Fruit fly (Drosophila melanogaster) whole organism, embryonic: ENCODE results near the gene Reg-2.

Experiments
- Atf3 ChIP-seq: fragments of 200-800 bp; sonication (Bioruptor generic); optimal IDR thresholded peaks from 3 replicates; lab custom pipeline; 2016; ENCODE audit warnings: missing biosample characterization, missing genetic modification characterization
- BEAF-32 ChIP-seq: fragments of 200-800 bp; sonication (Bioruptor generic); optimal IDR thresholded peaks from 3 replicates; lab custom pipeline; 2017; ENCODE audit warnings: missing biosample characterization, missing genetic modification characterization, mild to moderate bottlenecking, moderate library complexity, missing genetic modification reagents
- BtbVII ChIP-seq: fragments of 200-800 bp; sonication (Bioruptor generic); optimal IDR thresholded peaks from 3 replicates; lab custom pipeline; 2017; ENCODE audit warnings: missing biosample characterization, mild to moderate bottlenecking, missing genetic modification characterization
- CG10209 ChIP-seq: fragments of 200-800 bp; sonication (Bioruptor generic); optimal IDR thresholded peaks from 3 replicates; lab custom pipeline; 2017; ENCODE audit warnings: missing biosample characterization, mild to moderate bottlenecking, missing genetic modification characterization, missing genetic modification reagents
- CG11398 ChIP-seq: fragments of 200-800 bp; sonication (Bioruptor generic); optimal IDR thresholded peaks from 2 replicates; lab custom pipeline; 2016; ENCODE audit warnings: missing biosample characterization, missing genetic modification characterization
- CG14014 ChIP-seq: fragments of 200-800 bp; sonication (Bioruptor generic); IDR thresholded peaks from 2 replicates; pipeline ENCODE4 v1.3.6; 2022; ENCODE audit warnings: missing biosample characterization, missing genetic modification characterization
- CG15269 ChIP-seq: fragments of 200-800 bp; sonication (Bioruptor generic); optimal IDR thresholded peaks from 2 replicates; lab custom pipeline; 2018; ENCODE audit warnings: missing biosample characterization, mild to moderate bottlenecking, missing genetic modification characterization, moderate library complexity
- CG1602 ChIP-seq: fragments of 200-800 bp; sonication (Bioruptor generic); optimal IDR thresholded peaks from 3 replicates; lab custom pipeline; 2016; ENCODE audit warnings: missing biosample characterization, missing genetic modification characterization
- CG2202 ChIP-seq: fragments of 200-800 bp; sonication (Bioruptor generic); optimal IDR thresholded peaks from 2 replicates; lab custom pipeline; 2018; ENCODE audit warnings: missing biosample characterization, mild to moderate bottlenecking, missing genetic modification characterization
- CG30403 ChIP-seq: fragments of 200-800 bp; sonication (Bioruptor generic); optimal IDR thresholded peaks from 3 replicates; lab custom pipeline; 2016; ENCODE audit warnings: missing biosample characterization, missing genetic modification characterization
- CG3847 ChIP-seq: fragments of 200-800 bp; sonication (Bioruptor generic); IDR thresholded peaks from 2 replicates; pipeline ENCODE4 v1.3.6; 2022; ENCODE audit warnings: missing biosample characterization, missing genetic modification characterization
- CG6654 ChIP-seq: fragments of 200-800 bp; sonication (Bioruptor generic); optimal IDR thresholded peaks from 2 replicates; lab custom pipeline; 2017; ENCODE audit warnings: missing biosample characterization, mild to moderate bottlenecking, missing genetic modification characterization
- CG6683 ChIP-seq: fragments of 200-800 bp; sonication (Bioruptor generic); optimal IDR thresholded peaks from 2 replicates; lab custom pipeline; 2017; ENCODE audit warnings: missing biosample characterization, mild to moderate bottlenecking, missing genetic modification characterization, missing genetic modification reagents
- CG9437 ChIP-seq: fragments of 200-800 bp; sonication (Bioruptor generic); optimal IDR thresholded peaks from 2 replicates; lab custom pipeline; 2018; ENCODE audit warnings: missing biosample characterization, mild to moderate bottlenecking, missing genetic modification characterization
- CG9609 ChIP-seq: fragments of 200-800 bp; sonication (Bioruptor generic); optimal IDR thresholded peaks from 3 replicates; lab custom pipeline; 2016; ENCODE audit warnings: missing biosample characterization, missing genetic modification characterization
- D ChIP-seq, 2 experiments: fragments of 200-800 bp in 1 of 2; fragments of >200 bp in 1 of 2; sonication (Bioruptor generic) in 1 of 2; optimal IDR thresholded peaks; 2 replicates in 1 of 2; 3 replicates in 1 of 2; lab custom pipeline; 2017; ENCODE audit warnings: mild to moderate bottlenecking in 1 of 2, missing biosample characterization in 1 of 2, missing genetic modification characterization in 1 of 2, missing genetic modification reagents in 1 of 2
- Deaf1 ChIP-seq: fragments of 200-800 bp; optimal IDR thresholded peaks from 3 replicates; lab custom pipeline; 2019; ENCODE audit warnings: missing biosample characterization, mild to moderate bottlenecking, missing genetic modification characterization, moderate library complexity
- Fer3 ChIP-seq: fragments of 200-800 bp; sonication (Bioruptor generic); optimal IDR thresholded peaks from 2 replicates; lab custom pipeline; 2018; ENCODE audit warnings: missing biosample characterization, mild to moderate bottlenecking, missing genetic modification characterization, moderate library complexity
- MBD-R2 ChIP-seq: fragments of 200-800 bp; sonication (Bioruptor generic); IDR thresholded peaks from 2 replicates; pipeline ENCODE4 v1.3.6; 2022; ENCODE audit warnings: missing biosample characterization, missing genetic modification characterization
- NK7.1 ChIP-seq: fragments of 200-800 bp; sonication (Bioruptor generic); optimal IDR thresholded peaks from 3 replicates; lab custom pipeline; 2016; ENCODE audit warnings: missing biosample characterization, missing genetic modification characterization
- Sry-δ ChIP-seq: fragments of 200-800 bp; sonication (Bioruptor generic); optimal IDR thresholded peaks from 2 replicates; lab custom pipeline; 2016; ENCODE audit warnings: missing biosample characterization, missing genetic modification characterization
- Ssrp ChIP-seq: fragments of 200-800 bp; sonication (Bioruptor generic); optimal IDR thresholded peaks from 2 replicates; lab custom pipeline; 2018; ENCODE audit warnings: missing biosample characterization, mild to moderate bottlenecking, missing genetic modification characterization, moderate library complexity
- Taf1 ChIP-seq: fragments of 200-800 bp; sonication (Bioruptor generic); IDR thresholded peaks from 2 replicates; pipeline ENCODE4 v1.3.6; 2022; ENCODE audit warnings: missing biosample characterization, missing genetic modification characterization
- Trl ChIP-seq, 3 experiments: fragments of >200 bp in 2 of 3; fragments of 200-800 bp in 1 of 3; sonication (Bioruptor generic) in 1 of 3; optimal IDR thresholded peaks; 2 replicates in 1 of 3; 3 replicates in 2 of 3; lab custom pipeline; 2016 to 2017; ENCODE audit warnings: missing biosample characterization in 1 of 3, missing genetic modification characterization in 1 of 3
- Vsx1 ChIP-seq: fragments of 200-800 bp; sonication (Bioruptor generic); optimal IDR thresholded peaks from 2 replicates; lab custom pipeline; 2017; ENCODE audit warnings: missing biosample characterization, mild to moderate bottlenecking, missing genetic modification characterization, missing genetic modification reagents
- amos ChIP-seq: fragments of 200-800 bp; sonication (Bioruptor generic); IDR thresholded peaks from 2 replicates; pipeline ENCODE4 v1.3.6; 2022; ENCODE audit warnings: missing biosample characterization, missing genetic modification characterization; ENCODE audit not compliant: partially characterized antibody
- cg ChIP-seq: fragments of 200-800 bp; sonication (Bioruptor generic); optimal IDR thresholded peaks from 3 replicates; lab custom pipeline; 2019; ENCODE audit warnings: missing biosample characterization, mild to moderate bottlenecking, missing genetic modification characterization, moderate library complexity
- chif ChIP-seq, 2 experiments: fragments of 200-800 bp; sonication (Bioruptor generic); optimal IDR thresholded peaks; 3 replicates each; lab custom pipeline; 2016; ENCODE audit warnings: missing biosample characterization in 2 of 2, missing genetic modification characterization in 2 of 2
- cwo ChIP-seq: fragments of 200-800 bp; sonication (Bioruptor generic); optimal IDR thresholded peaks from 3 replicates; lab custom pipeline; 2017; ENCODE audit warnings: missing biosample characterization, missing genetic modification characterization, mild to moderate bottlenecking, moderate library complexity, missing genetic modification reagents
- dmrt99B ChIP-seq: fragments of 200-800 bp; sonication (Bioruptor generic); optimal IDR thresholded peaks from 2 replicates; lab custom pipeline; 2018; ENCODE audit warnings: missing biosample characterization, mild to moderate bottlenecking, missing genetic modification characterization, moderate library complexity
- esg ChIP-seq: fragments of 200-800 bp; sonication (Bioruptor generic); conservative IDR thresholded peaks from 2 replicates; pipeline ENCODE4 v1.3.6; 2022; ENCODE audit warnings: missing biosample characterization, missing genetic modification characterization
- fd64A ChIP-seq: fragments of 200-800 bp; sonication (Bioruptor generic); optimal IDR thresholded peaks from 3 replicates; lab custom pipeline; 2018; ENCODE audit warnings: missing biosample characterization, mild to moderate bottlenecking, missing genetic modification characterization
- gcm ChIP-seq: fragments of 200-800 bp; sonication (Bioruptor generic); optimal IDR thresholded peaks from 2 replicates; lab custom pipeline; 2019; ENCODE audit warnings: missing biosample characterization, mild to moderate bottlenecking, missing genetic modification characterization, moderate library complexity
- insv ChIP-seq, 2 experiments: fragments of 200-800 bp; sonication (Bioruptor generic); optimal IDR thresholded peaks; 3 replicates each; lab custom pipeline; 2016 to 2018; ENCODE audit warnings: missing biosample characterization in 2 of 2, missing genetic modification characterization in 2 of 2
- kay ChIP-seq: fragments of 200-800 bp; sonication (Bioruptor generic); optimal IDR thresholded peaks from 2 replicates; lab custom pipeline; 2016; ENCODE audit warnings: missing biosample characterization, missing genetic modification characterization
- nerfin-1 ChIP-seq: fragments of 200-800 bp; sonication (Bioruptor generic); optimal IDR thresholded peaks from 3 replicates; lab custom pipeline; 2019; ENCODE audit warnings: missing biosample characterization, mild to moderate bottlenecking, missing genetic modification characterization, moderate library complexity
- nerfin-2 ChIP-seq: fragments of 200-800 bp; sonication (Bioruptor generic); IDR thresholded peaks from 2 replicates; pipeline ENCODE4 v1.3.6; 2022; ENCODE audit warnings: missing biosample characterization, missing genetic modification characterization; ENCODE audit not compliant: partially characterized antibody
- nom ChIP-seq: fragments of 200-800 bp; sonication (Bioruptor generic); optimal IDR thresholded peaks from 2 replicates; lab custom pipeline; 2017; ENCODE audit warnings: missing biosample characterization, missing genetic modification characterization, mild to moderate bottlenecking, moderate library complexity, missing genetic modification reagents
- pfk ChIP-seq: fragments of 200-800 bp; sonication (Bioruptor generic); optimal IDR thresholded peaks from 2 replicates; lab custom pipeline; 2018; ENCODE audit warnings: missing biosample characterization, mild to moderate bottlenecking, missing genetic modification characterization, moderate library complexity
- sim ChIP-seq: fragments of 200-800 bp; sonication (Bioruptor generic); IDR thresholded peaks from 2 replicates; pipeline ENCODE4 v1.3.6; 2022; ENCODE audit warnings: missing biosample characterization, missing genetic modification characterization
- sqz ChIP-seq: fragments of 200-800 bp; sonication (Bioruptor generic); optimal IDR thresholded peaks from 3 replicates; lab custom pipeline; 2018; ENCODE audit warnings: missing biosample characterization, mild to moderate bottlenecking, missing genetic modification characterization
- stwl ChIP-seq: fragments of 200-800 bp; sonication (Bioruptor generic); optimal IDR thresholded peaks from 3 replicates; lab custom pipeline; 2018; ENCODE audit warnings: missing biosample characterization, mild to moderate bottlenecking, missing genetic modification characterization, moderate library complexity
- toy ChIP-seq: fragments of 200-800 bp; sonication (Bioruptor generic); IDR thresholded peaks from 2 replicates; pipeline ENCODE4 v1.3.6; 2022; ENCODE audit warnings: missing biosample characterization, missing genetic modification characterization
- ttk ChIP-seq: fragments of 200-800 bp; sonication (Bioruptor generic); IDR thresholded peaks from 2 replicates; pipeline ENCODE4 v2.1.2; 2022; ENCODE audit warnings: missing biosample characterization, missing genetic modification characterization
- vnd ChIP-seq: fragments of 200-800 bp; sonication (Bioruptor generic); IDR thresholded peaks from 3 replicates; pipeline ENCODE4 v1.3.6; 2022; ENCODE audit warnings: missing biosample characterization, missing genetic modification characterization; ENCODE audit not compliant: partially characterized antibody
- vvl ChIP-seq: fragments of 200-800 bp; sonication (Bioruptor generic); IDR thresholded peaks from 2 replicates; pipeline ENCODE4 v1.3.6; 2022; ENCODE audit warnings: missing biosample characterization, missing genetic modification characterization
- wek ChIP-seq: fragments of 200-800 bp; sonication (Bioruptor generic); optimal IDR thresholded peaks from 3 replicates; lab custom pipeline; 2018; ENCODE audit warnings: missing biosample characterization, mild to moderate bottlenecking, missing genetic modification characterization, moderate library complexity

Gene Reg-2

DNA sequence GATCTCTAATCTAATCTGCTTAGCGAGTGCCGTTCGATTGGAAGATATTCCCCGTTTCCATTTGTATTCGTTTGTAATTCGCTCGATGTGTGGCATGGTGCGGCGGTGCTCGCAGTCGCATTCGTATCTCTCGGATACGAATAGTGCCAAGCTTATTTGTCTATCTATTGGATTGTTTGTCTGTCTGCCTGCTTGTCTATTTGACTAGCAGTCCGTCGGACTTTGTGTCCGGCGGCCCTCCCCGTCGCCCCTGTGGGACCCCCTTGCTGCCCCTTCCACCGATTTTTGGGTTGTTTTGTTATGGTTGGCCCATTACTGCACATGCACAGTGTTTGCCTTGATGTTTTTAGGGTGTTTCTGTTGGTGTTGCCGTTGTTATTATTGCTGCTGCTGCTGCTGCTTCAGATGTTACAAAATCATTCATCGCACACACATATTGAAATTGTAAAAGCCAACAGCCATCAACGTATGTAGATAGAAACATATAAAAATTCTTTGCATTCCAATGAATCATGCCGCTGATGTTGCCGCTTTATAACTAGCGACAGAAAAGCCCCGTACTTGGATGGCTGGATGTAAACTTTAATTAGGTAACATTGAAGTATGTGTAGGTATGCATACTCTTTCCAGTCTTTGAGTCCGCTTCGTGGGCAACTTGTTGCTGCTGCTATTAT lies 8.5 kb upstream of the Reg-2 start (continued):
- no peak for TF ChIP-seq amos (GFP tag; lab: Robert Waterston, UW)
- no peak for TF ChIP-seq esg (GFP tag; lab: Robert Waterston, UW)
- no peak for TF ChIP-seq CG9609 (GFP tag; lab: Kevin White, UChicago)
- peak; percentile 46 for TF ChIP-seq CG15269 (tag; lab: Kevin White, UChicago)
- TF ChIP-seq BtbVII (GFP tag; lab: Kevin White, UChicago) = peak; percentile 39
- TF ChIP-seq cwo (GFP tag; lab: Kevin White, UChicago) = no peak
- TF ChIP-seq chif (GFP tag; optimal IDR thresholded peaks at IDR 0.05; lab: Kevin White, UChicago) = no peak
- peak; percentile 51 for TF ChIP-seq Vsx1
- peak; percentile 24; the same call in 1 of the 2 replicates for TF ChIP-seq CG14014 (GFP tag; lab: Robert Waterston, UW)
- TF ChIP-seq kay = no peak
- no peak for TF ChIP-seq insv (GFP tag; optimal IDR thresholded peaks at IDR 0.05; lab: Kevin White, UChicago)
- TF ChIP-seq sqz = no peak
- 0 out of 2 replicates have a peak, but pooled peaks have one; percentile 11 for TF ChIP-seq nerfin-2 (GFP tag; lab: Robert Waterston, UW)
- no peak for TF ChIP-seq BEAF-32 (GFP tag; lab: Kevin White, UChicago)
- no peak for TF ChIP-seq CG6683 (GFP tag; lab: Kevin White, UChicago)
- peak; percentile 62 for TF ChIP-seq ttk (GFP tag; lab: Robert Waterston, UW)
- peak; percentile 29; the same call in 1 of the 2 replicates for TF ChIP-seq MBD-R2
- no peak for TF ChIP-seq CG1602
- no peak for TF ChIP-seq stwl (tag; lab: Kevin White, UChicago)
- TF ChIP-seq CG11398 = no peak
- no peak for TF ChIP-seq nom (GFP tag; lab: Kevin White, UChicago)
- no peak for TF ChIP-seq vnd (GFP tag; lab: Robert Waterston, UW)
- peak; percentile 18 for TF ChIP-seq gcm (GFP tag; lab: Kevin White, UChicago)
- TF ChIP-seq Taf1 (GFP tag; lab: Robert Waterston, UW) = no peak
- no peak for TF ChIP-seq NK7.1 (GFP tag; lab: Kevin White, UChicago)
- TF ChIP-seq dmrt99B (tag; lab: Kevin White, UChicago) = peak; percentile 50
- TF ChIP-seq CG2202 = peak; percentile 43
- no peak for TF ChIP-seq Sry-δ (GFP tag; lab: Kevin White, UChicago)
- TF ChIP-seq sim (GFP tag; lab: Robert Waterston, UW) = peak; percentile 47; the same call in 1 of the 2 replicates
- peak; percentile 25 for TF ChIP-seq pfk (GFP tag; lab: Kevin White, UChicago)
- TF ChIP-seq CG10209 = peak; percentile 85
- no peak for TF ChIP-seq CG30403 (GFP tag; lab: Kevin White, UChicago)
- TF ChIP-seq CG3847 (GFP tag; lab: Robert Waterston, UW) = no peak
- no peak for TF ChIP-seq Trl (optimal IDR thresholded peaks at IDR 0.05; lab: Kevin White, UChicago)
- TF ChIP-seq Trl (GFP tag; optimal IDR thresholded peaks at IDR 0.05; lab: Kevin White, UChicago) = no peak
- TF ChIP-seq Fer3 (tag; lab: Kevin White, UChicago) = no peak
- no peak for TF ChIP-seq CG6654 (GFP tag; lab: Kevin White, UChicago)
- 0 out of 2 replicates have a peak, but pooled peaks have one; percentile 34 for TF ChIP-seq toy (GFP tag; lab: Robert Waterston, UW)
- TF ChIP-seq vvl (GFP tag; lab: Robert Waterston, UW) = peak; percentile 42; the same call in 1 of the 2 replicates
- no peak for TF ChIP-seq Atf3 (GFP tag; lab: Kevin White, UChicago)
- TF ChIP-seq nerfin-1 (tag; lab: Kevin White, UChicago) = peak; percentile 63
- peak; percentile 43 for TF ChIP-seq Deaf1
- no peak for TF ChIP-seq CG9437 (GFP tag; lab: Kevin White, UChicago)
- peak; percentile 72 for TF ChIP-seq wek
- no peak for TF ChIP-seq Ssrp (tag; lab: Kevin White, UChicago)
- peak; percentile 67 for TF ChIP-seq fd64A (GFP tag; lab: Kevin White, UChicago)
- no peak for TF ChIP-seq D (optimal IDR thresholded peaks at IDR 0.05; lab: Kevin White, UChicago)
- TF ChIP-seq D (GFP tag; optimal IDR thresholded peaks at IDR 0.05; lab: Kevin White, UChicago) = no peak
- TF ChIP-seq cg = peak; percentile 31
